Worm (Caenorhabditis elegans) whole organism, L1 larva: ENCODE measurements around the gene myrf-1.

ENCODE experiments used
- F16B12.6 ChIP-seq: fragments of 150-350 bp; optimal IDR thresholded peaks from 2 replicates; lab custom pipeline; 2014; ENCODE audit warnings: missing biosample characterization, missing genetic modification characterization
- ama-1 ChIP-seq: fragments of 150-350 bp; optimal IDR thresholded peaks from 2 replicates; lab custom pipeline; 2014
- fkh-10 ChIP-seq: sonication (generic microtip); optimal IDR thresholded peaks from 2 replicates; lab custom pipeline; 2017; ENCODE audit warnings: missing biosample characterization, missing genetic modification reagents, missing genetic modification characterization
- nhr-12 ChIP-seq: sonication (generic microtip); optimal IDR thresholded peaks from 2 replicates; lab custom pipeline; 2017; ENCODE audit warnings: missing biosample characterization, missing genetic modification characterization
- nhr-28 ChIP-seq: fragments of 150-350 bp; optimal IDR thresholded peaks from 2 replicates; lab custom pipeline; 2014; ENCODE audit warnings: missing biosample characterization, missing genetic modification characterization
- pag-3 ChIP-seq: sonication (generic microtip); optimal IDR thresholded peaks from 2 replicates; lab custom pipeline; 2017; ENCODE audit warnings: missing genetic modification characterization, mild to moderate bottlenecking, missing compliant biosample characterization, antibody characterized with exemption, borderline replicate concordance; ENCODE audit not compliant: insufficient read depth
- skn-1 ChIP-seq: fragments of 150-350 bp; optimal IDR thresholded peaks from 2 replicates; lab custom pipeline; 2014; ENCODE audit warnings: missing biosample characterization, missing genetic modification characterization
- sox-4 ChIP-seq: sonication (generic microtip); optimal IDR thresholded peaks from 2 replicates; lab custom pipeline; 2016; ENCODE audit warnings: missing genetic modification characterization, missing compliant biosample characterization
- sptf-1 ChIP-seq: fragments of 150-350 bp; optimal IDR thresholded peaks from 2 replicates; lab custom pipeline; 2014; ENCODE audit warnings: missing biosample characterization, missing genetic modification characterization
- unc-86 ChIP-seq: sonication (generic microtip); optimal IDR thresholded peaks from 2 replicates; lab custom pipeline; 2016; ENCODE audit warnings: missing genetic modification characterization, missing compliant biosample characterization
- zag-1 ChIP-seq: fragments of 150-350 bp; optimal IDR thresholded peaks from 2 replicates; lab custom pipeline; 2014; ENCODE audit warnings: missing biosample characterization, missing genetic modification characterization
- ztf-11 ChIP-seq, 2 experiments: sonication (generic microtip); optimal IDR thresholded peaks; 2 replicates each; lab custom pipeline; 2016 to 2017; ENCODE audit warnings: missing genetic modification characterization in 2 of 2, missing biosample characterization in 1 of 2, missing compliant biosample characterization in 1 of 2
- ztf-4 ChIP-seq: fragments of 150-350 bp; optimal IDR thresholded peaks from 2 replicates; lab custom pipeline; 2014; ENCODE audit warnings: missing biosample characterization, missing genetic modification characterization

ce11 chrII:10481824-10482556 is 20.4 kb downstream of the myrf-1 start, which contains the start of the genes clec-60 and ZK666.11:
- TF ChIP-seq sox-4 (tag; lab: Kevin White, UChicago), result no peak
- no peak for TF ChIP-seq skn-1 (tag; lab: Kevin White, UChicago)
- TF ChIP-seq nhr-28 (tag; lab: Kevin White, UChicago), result no peak
- TF ChIP-seq nhr-12 (tag; lab: Kevin White, UChicago), result no peak
- no peak for TF ChIP-seq fkh-10
- TF ChIP-seq ztf-4 (tag; lab: Kevin White, UChicago), result no peak
- TF ChIP-seq pag-3 (tag; lab: Kevin White, UChicago), result no peak
- no peak for TF ChIP-seq ztf-11 (tag; optimal IDR thresholded peaks at IDR 0.05; lab: Kevin White, UChicago)
- TF ChIP-seq ama-1 (lab: Kevin White, UChicago), result no peak
- no peak for TF ChIP-seq unc-86 (tag; lab: Kevin White, UChicago)
- TF ChIP-seq F16B12.6 (tag; lab: Kevin White, UChicago), result no peak
- TF ChIP-seq zag-1 (tag; lab: Kevin White, UChicago), result no peak
- no peak for TF ChIP-seq sptf-1
